Worm (Caenorhabditis elegans): Measurements from ENCODE around the gene srx-16.

Gene srx-16

ce11 chrV:7007307-7007706 is 31.2 kb downstream of the srx-16 start, which contains the start of gene drd-10:
Gene drd-10 (plus strand): TSS chrV:7007607.
- TF ChIP-seq ets-4 (tag; optimal IDR thresholded peaks at IDR 0.05) (no peak), odd-2 (tag; optimal IDR thresholded peaks at IDR 0.05) (no peak)

- no peak for TF ChIP-seq ets-4 (tag; optimal IDR thresholded peaks at IDR 0.05)
- no peak for TF ChIP-seq ceh-31 (tag; optimal IDR thresholded peaks at IDR 0.05)
- TF ChIP-seq ref-2 (tag; optimal IDR thresholded peaks at IDR 0.05): no peak
Measured at ce11 chrV:7009461-7009860, 33.3 kb downstream of the srx-16 start, which contains the start of gene C33G8.2. Gene C33G8.2 (plus strand): TSS chrV:7009761.

ce11 chrV:7012617-7013016 is 36.5 kb downstream of the srx-16 start, which contains the start of gene srw-127:
Gene srw-127 (plus strand): TSS chrV:7012917.
- TF ChIP-seq elt-2 (tag; optimal IDR thresholded peaks at IDR 0.05): no peak

ce11 chrV:7015872-7016271 is 39.7 kb downstream of the srx-16 start, which contains the start of gene C33G8.13:
Gene C33G8.13 (minus strand): TSS chrV:7015972.
- TF ChIP-seq sox-2 (GFP tag; IDR thresholded peaks at IDR 0.05): no peak
- no peak for TF ChIP-seq unc-55 (GFP tag; optimal IDR thresholded peaks at IDR 0.05)
- TF ChIP-seq ceh-45 (GFP tag; IDR thresholded peaks at IDR 0.05): no peak
- TF ChIP-seq hlh-13 (GFP tag; optimal IDR thresholded peaks at IDR 0.05): no peak
- TF ChIP-seq ceh-31 (tag; optimal IDR thresholded peaks at IDR 0.05): no peak
- no peak for TF ChIP-seq ref-2 (tag; optimal IDR thresholded peaks at IDR 0.05)
- TF ChIP-seq npax-4 (tag; optimal IDR thresholded peaks at IDR 0.05): no peak

ce11 chrV:7017059-7017458 is 40.9 kb downstream of the srx-16 start, which contains the start of gene srsx-32:
Gene srsx-32 (plus strand): TSS chrV:7017359.
- TF ChIP-seq K09A11.1 (tag; optimal IDR thresholded peaks at IDR 0.05; ENCODE audit: insufficient read depth) (no peak), Y22D7AL.16 (tag; optimal IDR thresholded peaks at IDR 0.05) (no peak)

ce11 chrV:7021772-7022171 is 45.6 kb downstream of the srx-16 start, which contains the start of gene F20A1.4:
Gene F20A1.4 (minus strand): TSS chrV:7021872.
- TF ChIP-seq C08G9.2 (tag; optimal IDR thresholded peaks at IDR 0.05): no peak
- no peak for TF ChIP-seq K02D7.2 (tag; optimal IDR thresholded peaks at IDR 0.05)
- no peak for TF ChIP-seq hlh-30 (tag; optimal IDR thresholded peaks at IDR 0.05; ENCODE audit: insufficient read depth)
- TF ChIP-seq ceh-2 (tag; optimal IDR thresholded peaks at IDR 0.05): no peak
- TF ChIP-seq ztf-16 (tag; optimal IDR thresholded peaks at IDR 0.05): no peak
- no peak for TF ChIP-seq elt-2 (tag; optimal IDR thresholded peaks at IDR 0.05)
- TF ChIP-seq T23F11.4 (GFP tag; optimal IDR thresholded peaks at IDR 0.05): no peak
- no peak for TF ChIP-seq ceh-18 (tag; optimal IDR thresholded peaks at IDR 0.05)
- no peak for TF ChIP-seq lim-6 (tag; optimal IDR thresholded peaks at IDR 0.05)
- TF ChIP-seq eyg-1 (tag; optimal IDR thresholded peaks at IDR 0.05): no peak
- TF ChIP-seq C38D4.7 (GFP tag; optimal IDR thresholded peaks at IDR 0.05): no peak
- TF ChIP-seq ceh-22 (tag; optimal IDR thresholded peaks at IDR 0.05): no peak
- TF ChIP-seq ets-4 (tag; optimal IDR thresholded peaks at IDR 0.05): no peak
- TF ChIP-seq tbx-2 (tag; optimal IDR thresholded peaks at IDR 0.05): no peak
- TF ChIP-seq ahr-1 (tag; optimal IDR thresholded peaks at IDR 0.05): no peak
- no peak for TF ChIP-seq unc-42 (tag; optimal IDR thresholded peaks at IDR 0.05)
- no peak for TF ChIP-seq fkh-6 (tag; optimal IDR thresholded peaks at IDR 0.05)

ce11 chrV:7022981-7023380 is 46.8 kb downstream of the srx-16 start:
- TF ChIP-seq ceh-48 (tag; optimal IDR thresholded peaks at IDR 0.05) (no peak), ceh-45 (GFP tag; IDR thresholded peaks at IDR 0.05) (no peak), ahr-1 (tag; optimal IDR thresholded peaks at IDR 0.05) (no peak), hlh-13 (GFP tag; optimal IDR thresholded peaks at IDR 0.05) (no peak), ceh-2 (tag; optimal IDR thresholded peaks at IDR 0.05) (no peak), elt-4 (tag; optimal IDR thresholded peaks at IDR 0.05) (no peak), nhr-11 (tag; optimal IDR thresholded peaks at IDR 0.05) (no peak), unc-42 (tag; optimal IDR thresholded peaks at IDR 0.05) (no peak), mec-3 (tag; optimal IDR thresholded peaks at IDR 0.05; ENCODE audit: borderline replicate concordance) (no peak), tbx-2 (tag; optimal IDR thresholded peaks at IDR 0.05) (no peak), rnt-1 (tag; optimal IDR thresholded peaks at IDR 0.05) (no peak), K09A11.1 (tag; optimal IDR thresholded peaks at IDR 0.05; ENCODE audit: insufficient read depth) (no peak), pax-1 (tag; optimal IDR thresholded peaks at IDR 0.05) (no peak), T23F11.4 (GFP tag; optimal IDR thresholded peaks at IDR 0.05) (no peak), fkh-6 (tag; optimal IDR thresholded peaks at IDR 0.05) (no peak), C38D4.7 (GFP tag; optimal IDR thresholded peaks at IDR 0.05) (no peak), ceh-19 (GFP tag; optimal IDR thresholded peaks at IDR 0.05) (no peak), pha-4 (tag; optimal IDR thresholded peaks at IDR 0.05) (no peak), eyg-1 (tag; optimal IDR thresholded peaks at IDR 0.05) (no peak), fkh-10 (GFP tag; optimal IDR thresholded peaks at IDR 0.05) (no peak)
